Fruit fly (Drosophila melanogaster): ENCODE data around the gene raskol.

The raskol gene

DNA sequence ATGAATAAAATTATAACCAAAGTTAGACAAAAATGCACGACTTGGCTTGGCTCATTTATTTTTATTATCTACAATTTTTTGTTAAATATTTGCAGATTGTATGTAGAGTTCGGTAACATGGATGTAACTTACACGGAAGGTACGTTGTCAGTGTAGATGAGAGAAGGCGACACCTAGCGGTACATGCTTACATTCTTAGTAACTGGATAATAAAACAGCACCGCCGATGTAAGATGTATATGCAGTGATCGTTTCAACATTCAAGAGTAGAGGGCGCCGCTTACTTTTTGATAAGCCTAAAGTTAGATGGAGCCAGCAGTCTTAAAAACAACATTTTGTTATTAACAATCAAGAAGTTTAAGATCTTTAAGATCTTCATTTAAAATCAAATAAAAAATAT lies 41.7 kb downstream of the raskol start (continued):
- peak; percentile 58 for TF ChIP-seq pum (GFP tag; optimal IDR thresholded peaks at IDR 0.05)
- TF ChIP-seq CG4404 (GFP tag; IDR thresholded peaks at IDR 0.05) = peak; percentile 10; the same call in 1 of the 2 replicates
- peak; percentile 54; the same call in 1 of the 3 replicates for TF ChIP-seq H15 (GFP tag; IDR thresholded peaks at IDR 0.05)
- no peak for TF ChIP-seq CG12155 (GFP tag; optimal IDR thresholded peaks at IDR 0.05)
- peak; percentile 6 for TF ChIP-seq fd3F (GFP tag; optimal IDR thresholded peaks at IDR 0.05)
- TF ChIP-seq bcd (GFP tag; optimal IDR thresholded peaks at IDR 0.05) = peak; percentile 33
- peak; percentile 45; the same call in 1 of the 2 replicates for TF ChIP-seq sob (GFP tag; IDR thresholded peaks at IDR 0.05)
- no peak for TF ChIP-seq CG3726 (GFP tag; IDR thresholded peaks at IDR 0.05)
- TF ChIP-seq CG6175 (GFP tag; IDR thresholded peaks at IDR 0.05) = no peak
- TF ChIP-seq Dbx (GFP tag; IDR thresholded peaks at IDR 0.05) = peak; percentile 25; the same call in 1 of the 3 replicates
- TF ChIP-seq HmgZ (tag; optimal IDR thresholded peaks at IDR 0.05) = peak; percentile 66
- TF ChIP-seq CG34422 (GFP tag; IDR thresholded peaks at IDR 0.05) = peak; percentile 10; the same call in 1 of the 3 replicates

DNA sequence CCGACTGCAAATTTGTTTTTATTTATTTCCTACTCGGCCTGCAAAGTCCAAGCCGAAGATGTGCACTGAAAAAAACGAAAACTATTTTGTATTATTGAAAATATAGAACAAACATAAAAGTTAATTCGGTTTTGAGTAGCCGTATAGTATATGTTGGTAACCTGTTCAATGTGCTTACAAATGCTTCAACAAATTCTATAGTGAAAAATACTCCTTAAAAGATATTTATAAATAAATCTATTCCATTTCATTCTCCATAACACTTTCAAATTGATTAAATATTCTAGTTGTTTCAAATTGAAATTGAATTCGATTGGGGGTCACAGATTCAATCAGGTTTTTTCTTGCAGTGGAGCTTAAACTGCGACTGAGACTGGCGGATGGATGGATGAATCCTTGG lies 45.2 kb downstream of the raskol start:
- TF ChIP-seq danr (GFP tag; IDR thresholded peaks at IDR 0.05) (no peak), CG4617 (GFP tag; optimal IDR thresholded peaks at IDR 0.05; ENCODE audit: borderline replicate concordance) (no peak), jumu (GFP tag; optimal IDR thresholded peaks at IDR 0.05) (no peak), CG9817 (tag; optimal IDR thresholded peaks at IDR 0.05) (no peak), Side (GFP tag; optimal IDR thresholded peaks at IDR 0.05) (no peak), Lim3 (GFP tag; IDR thresholded peaks at IDR 0.05) (no peak), CG6683 (GFP tag; optimal IDR thresholded peaks at IDR 0.05) (no peak), gem (tag; optimal IDR thresholded peaks at IDR 0.05) (peak; percentile 0), dmrt11E (tag; optimal IDR thresholded peaks at IDR 0.05) (no peak), CG5953 (GFP tag; IDR thresholded peaks at IDR 0.05) (no peak), disco-r (GFP tag; optimal IDR thresholded peaks at IDR 0.05) (no peak), Dip3 (GFP tag; optimal IDR thresholded peaks at IDR 0.05) (no peak), sens (GFP tag) (peak; percentile 49)

DNA sequence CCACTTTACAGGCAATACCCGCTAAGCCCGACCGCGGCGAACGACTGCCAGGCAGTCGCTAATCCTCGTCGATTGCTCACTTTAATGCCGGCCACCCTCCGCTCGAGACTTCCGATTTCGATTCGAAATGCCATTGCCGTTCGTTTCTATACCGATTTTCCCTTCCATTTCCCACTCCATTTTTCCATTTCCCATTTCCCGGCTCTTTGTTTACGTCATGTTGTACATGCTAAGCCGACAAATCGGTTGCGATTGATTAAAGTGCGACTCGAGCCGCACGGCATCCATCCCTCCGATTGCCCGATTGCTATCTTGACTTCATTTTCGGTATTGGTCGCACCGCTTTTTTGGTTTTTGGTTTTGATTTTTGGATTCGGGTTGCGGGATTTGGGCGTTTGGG lies 46.9 kb downstream of the raskol start:
- TF ChIP-seq sqz (GFP tag; optimal IDR thresholded peaks at IDR 0.05) = no peak
- peak; percentile 64 for TF ChIP-seq pros (GFP tag; optimal IDR thresholded peaks at IDR 0.05)
- TF ChIP-seq pnt (GFP tag; optimal IDR thresholded peaks at IDR 0.05) = no peak
- TF ChIP-seq oc (tag; optimal IDR thresholded peaks at IDR 0.05) = peak; percentile 52
- no peak for TF ChIP-seq CG9437 (GFP tag; optimal IDR thresholded peaks at IDR 0.05)
- TF ChIP-seq pfk (GFP tag; optimal IDR thresholded peaks at IDR 0.05) = peak; percentile 26
- TF ChIP-seq Hey (tag; optimal IDR thresholded peaks at IDR 0.05) = peak; percentile 29
- TF ChIP-seq Nf-YB (GFP tag; optimal IDR thresholded peaks at IDR 0.05) = peak; percentile 55
- TF ChIP-seq tll (GFP tag; optimal IDR thresholded peaks at IDR 0.05) = peak in 1 of 2 experiments; percentile 27
- no peak for TF ChIP-seq Ada2b (GFP tag; IDR thresholded peaks at IDR 0.05)
- no peak for TF ChIP-seq Atf-2 (GFP tag; optimal IDR thresholded peaks at IDR 0.05)
- TF ChIP-seq grn (GFP tag; optimal IDR thresholded peaks at IDR 0.05) = peak; percentile 10
- no peak for TF ChIP-seq Dip2 (GFP tag; IDR thresholded peaks at IDR 0.05)
- TF ChIP-seq CG9215 (GFP tag; IDR thresholded peaks at IDR 0.05) = no peak
- peak; percentile 50 for TF ChIP-seq grau (tag; optimal IDR thresholded peaks at IDR 0.05)
